Worm (Caenorhabditis elegans): Measurements from ENCODE around the gene pipp-4P.

The pipp-4P gene

ce11 chrIII:2818980-2819379, at the start of gene pipp-4P:
Gene pipp-4P, plus strand, starts transcription at chrIII:2819280.
- no peak for TF ChIP-seq him-1 (tag; optimal IDR thresholded peaks at IDR 0.05)
- TF ChIP-seq W03F9.2 (tag; optimal IDR thresholded peaks at IDR 0.05), result no peak
- TF ChIP-seq dao-5 (tag; optimal IDR thresholded peaks at IDR 0.05), result no peak

- TF ChIP-seq dao-5 (tag; optimal IDR thresholded peaks at IDR 0.05), result no peak
- no peak for TF ChIP-seq him-1 (tag; optimal IDR thresholded peaks at IDR 0.05)
- no peak for TF ChIP-seq W03F9.2 (tag; optimal IDR thresholded peaks at IDR 0.05)
Observed at ce11 chrIII:2770752-2771151, 48.3 kb upstream of the pipp-4P start.

- TF ChIP-seq dao-5 (tag; optimal IDR thresholded peaks at IDR 0.05) (no peak), W03F9.2 (tag; optimal IDR thresholded peaks at IDR 0.05) (no peak), him-1 (tag; optimal IDR thresholded peaks at IDR 0.05) (no peak)
Observed at ce11 chrIII:2778655-2779054, 40.4 kb upstream of the pipp-4P start, which contains the start of gene laf-1. Gene laf-1, minus strand, starts transcription at chrIII:2779053.

ce11 chrIII:2780283-2780682, 38.8 kb upstream of the pipp-4P start:
- TF ChIP-seq him-1 (tag; optimal IDR thresholded peaks at IDR 0.05) (no peak), W03F9.2 (tag; optimal IDR thresholded peaks at IDR 0.05) (no peak), dao-5 (tag; optimal IDR thresholded peaks at IDR 0.05) (no peak)

ce11 chrIII:2780793-2781192, 38.3 kb upstream of the pipp-4P start, which contains the start of gene Y71H2AM.6:
Gene Y71H2AM.6, plus strand, starts transcription at chrIII:2781056.
- TF ChIP-seq dao-5 (tag; optimal IDR thresholded peaks at IDR 0.05) (no peak), W03F9.2 (tag; optimal IDR thresholded peaks at IDR 0.05) (peak; percentile 61)

ce11 chrIII:2781833-2782232, 37.2 kb upstream of the pipp-4P start:
- TF ChIP-seq W03F9.2 (tag; optimal IDR thresholded peaks at IDR 0.05) (no peak), him-1 (tag; optimal IDR thresholded peaks at IDR 0.05) (no peak), dao-5 (tag; optimal IDR thresholded peaks at IDR 0.05) (no peak)

ce11 chrIII:2785840-2786239, 33.2 kb upstream of the pipp-4P start, which contains the start of gene Y71H2AM.20:
Gene Y71H2AM.20, minus strand, starts transcription at chrIII:2785948.
- peak; percentile 99 for TF ChIP-seq W03F9.2 (tag; optimal IDR thresholded peaks at IDR 0.05)
- TF ChIP-seq him-1 (tag; optimal IDR thresholded peaks at IDR 0.05), result peak; percentile 37
- no peak for TF ChIP-seq dao-5 (tag; optimal IDR thresholded peaks at IDR 0.05)

ce11 chrIII:2786740-2787139, 32.3 kb upstream of the pipp-4P start, which contains the start of gene nduc-2:
Gene nduc-2, plus strand, starts transcription at chrIII:2786852.
- TF ChIP-seq him-1 (tag; optimal IDR thresholded peaks at IDR 0.05) (no peak), W03F9.2 (tag; optimal IDR thresholded peaks at IDR 0.05) (no peak), dao-5 (tag; optimal IDR thresholded peaks at IDR 0.05) (no peak)

ce11 chrIII:2787979-2788491, 31.0 kb upstream of the pipp-4P start, which contains the start of gene tbcc-1:
Gene tbcc-1, plus strand, starts transcription at chrIII:2788441.
- TF ChIP-seq dao-5 (tag; optimal IDR thresholded peaks at IDR 0.05) (no peak), him-1 (tag; optimal IDR thresholded peaks at IDR 0.05) (no peak), W03F9.2 (tag; optimal IDR thresholded peaks at IDR 0.05) (no peak)

- no peak for TF ChIP-seq him-1 (tag; optimal IDR thresholded peaks at IDR 0.05)
- no peak for TF ChIP-seq dao-5 (tag; optimal IDR thresholded peaks at IDR 0.05)
- TF ChIP-seq W03F9.2 (tag; optimal IDR thresholded peaks at IDR 0.05), result no peak
Observed at ce11 chrIII:2794057-2794456, 25.0 kb upstream of the pipp-4P start.

- no peak for TF ChIP-seq dao-5 (tag; optimal IDR thresholded peaks at IDR 0.05)
- TF ChIP-seq W03F9.2 (tag; optimal IDR thresholded peaks at IDR 0.05), result no peak
Observed at ce11 chrIII:2795442-2796023, 23.5 kb upstream of the pipp-4P start.

- TF ChIP-seq W03F9.2 (tag; optimal IDR thresholded peaks at IDR 0.05) (no peak), him-1 (tag; optimal IDR thresholded peaks at IDR 0.05) (no peak), dao-5 (tag; optimal IDR thresholded peaks at IDR 0.05) (no peak)
Observed at ce11 chrIII:2800743-2801142, 18.3 kb upstream of the pipp-4P start.

- TF ChIP-seq him-1 (tag; optimal IDR thresholded peaks at IDR 0.05) (no peak), dao-5 (tag; optimal IDR thresholded peaks at IDR 0.05) (no peak), W03F9.2 (tag; optimal IDR thresholded peaks at IDR 0.05) (no peak)
Observed at ce11 chrIII:2801800-2802515, 17.1 kb upstream of the pipp-4P start, which contains the start of the genes twk-45 and Y71H2AM.25. Gene twk-45, minus strand, starts transcription at chrIII:2801900. Gene Y71H2AM.25, plus strand, starts transcription at chrIII:2802465.

ce11 chrIII:2804461-2804860, 14.6 kb upstream of the pipp-4P start:
- no peak for TF ChIP-seq him-1 (tag; optimal IDR thresholded peaks at IDR 0.05)
- peak; percentile 47 for TF ChIP-seq W03F9.2 (tag; optimal IDR thresholded peaks at IDR 0.05)

Data from whole organism, L4/young adult.